Fruit fly (Drosophila melanogaster) whole organism, embryonic: Measurements from ENCODE around the gene Dred.

Experiments used
- Antp ChIP-seq: fragments of 200-800 bp; sonication (Bioruptor generic); optimal IDR thresholded peaks from 3 replicates; lab custom pipeline; 2016; ENCODE audit warnings: missing biosample characterization, missing genetic modification characterization
- CG10209 ChIP-seq: fragments of 200-800 bp; sonication (Bioruptor generic); optimal IDR thresholded peaks from 3 replicates; lab custom pipeline; 2017; ENCODE audit warnings: missing biosample characterization, mild to moderate bottlenecking, missing genetic modification characterization, missing genetic modification reagents
- CG11695 ChIP-seq: fragments of 200-800 bp; sonication (Bioruptor generic); IDR thresholded peaks from 3 replicates; pipeline ENCODE4 v1.3.6; 2022; ENCODE audit warnings: missing biosample characterization, missing genetic modification characterization
- CG12236 ChIP-seq: fragments of 200-800 bp; sonication (Bioruptor generic); optimal IDR thresholded peaks from 2 replicates; lab custom pipeline; 2016; ENCODE audit warnings: missing biosample characterization, missing genetic modification characterization
- CG12391 ChIP-seq: fragments of 200-800 bp; sonication (Bioruptor generic); optimal IDR thresholded peaks from 3 replicates; lab custom pipeline; 2018; ENCODE audit warnings: missing biosample characterization, mild to moderate bottlenecking, missing genetic modification characterization, moderate library complexity
- CG13424 ChIP-seq: fragments of 200-800 bp; sonication (Bioruptor generic); optimal IDR thresholded peaks from 2 replicates; lab custom pipeline; 2019; ENCODE audit warnings: missing biosample characterization, mild to moderate bottlenecking, missing genetic modification characterization, moderate library complexity
- CG13894 ChIP-seq: fragments of 200-800 bp; sonication (Bioruptor generic); optimal IDR thresholded peaks from 3 replicates; lab custom pipeline; 2018; ENCODE audit warnings: missing biosample characterization, mild to moderate bottlenecking, missing genetic modification characterization, moderate library complexity
- CG15601 ChIP-seq: fragments of 200-800 bp; sonication (Bioruptor generic); optimal IDR thresholded peaks from 3 replicates; lab custom pipeline; 2019; ENCODE audit warnings: missing biosample characterization, mild to moderate bottlenecking, missing genetic modification characterization, moderate library complexity
- CG16815 ChIP-seq: fragments of 200-800 bp; sonication (Bioruptor generic); optimal IDR thresholded peaks from 3 replicates; lab custom pipeline; 2017; ENCODE audit warnings: missing biosample characterization, mild to moderate bottlenecking, missing genetic modification characterization
- CG17829 ChIP-seq: fragments of 200-800 bp; optimal IDR thresholded peaks from 2 replicates; lab custom pipeline; 2019; ENCODE audit warnings: missing biosample characterization, mild to moderate bottlenecking, missing genetic modification characterization, moderate library complexity
- CG1792 ChIP-seq: fragments of 200-800 bp; sonication (Bioruptor generic); optimal IDR thresholded peaks from 2 replicates; lab custom pipeline; 2016; ENCODE audit warnings: missing biosample characterization, missing genetic modification characterization
- CG4404 ChIP-seq: fragments of 200-800 bp; sonication (Bioruptor generic); IDR thresholded peaks from 2 replicates; pipeline ENCODE4 v1.3.6; 2022; ENCODE audit warnings: missing biosample characterization, missing genetic modification characterization
- CG4424 ChIP-seq: fragments of 200-800 bp; sonication (Bioruptor generic); optimal IDR thresholded peaks from 3 replicates; lab custom pipeline; 2016; ENCODE audit warnings: missing biosample characterization, missing genetic modification characterization
- CG6689 ChIP-seq: fragments of 200-800 bp; sonication (Bioruptor generic); IDR thresholded peaks from 2 replicates; pipeline ENCODE4 v1.3.6; 2022; ENCODE audit warnings: missing biosample characterization, missing genetic modification characterization
- CG8359 ChIP-seq: fragments of 200-800 bp; sonication (Bioruptor generic); optimal IDR thresholded peaks from 2 replicates; lab custom pipeline; 2017; ENCODE audit warnings: missing biosample characterization, mild to moderate bottlenecking, missing genetic modification characterization, borderline replicate concordance
- CG8924 ChIP-seq: fragments of 200-800 bp; optimal IDR thresholded peaks from 3 replicates; lab custom pipeline; 2019; ENCODE audit warnings: missing biosample characterization, mild to moderate bottlenecking, missing genetic modification characterization, moderate library complexity
- CG9437 ChIP-seq: fragments of 200-800 bp; sonication (Bioruptor generic); optimal IDR thresholded peaks from 2 replicates; lab custom pipeline; 2018; ENCODE audit warnings: missing biosample characterization, mild to moderate bottlenecking, missing genetic modification characterization
- CG9932 ChIP-seq: fragments of 200-800 bp; sonication (Bioruptor generic); IDR thresholded peaks from 2 replicates; pipeline ENCODE4 v1.3.6; 2022; ENCODE audit warnings: missing biosample characterization, missing genetic modification characterization
- D19A ChIP-seq: fragments of 200-800 bp; optimal IDR thresholded peaks from 3 replicates; lab custom pipeline; 2019; ENCODE audit warnings: missing biosample characterization, mild to moderate bottlenecking, missing genetic modification characterization, moderate library complexity
- E2f1 ChIP-seq: fragments of 200-800 bp; sonication (Bioruptor generic); IDR thresholded peaks from 2 replicates; pipeline ENCODE4 v1.3.6; 2022; ENCODE audit warnings: missing biosample characterization, missing genetic modification characterization
- Nf-YB ChIP-seq: fragments of 200-800 bp; sonication (Bioruptor generic); optimal IDR thresholded peaks from 3 replicates; lab custom pipeline; 2019; ENCODE audit warnings: missing biosample characterization, mild to moderate bottlenecking, missing genetic modification characterization, moderate library complexity
- PHDP ChIP-seq: fragments of 200-800 bp; sonication (Bioruptor generic); optimal IDR thresholded peaks from 3 replicates; lab custom pipeline; 2018; ENCODE audit warnings: missing biosample characterization, mild to moderate bottlenecking, missing genetic modification characterization, moderate library complexity
- Ssrp ChIP-seq: fragments of 200-800 bp; sonication (Bioruptor generic); optimal IDR thresholded peaks from 2 replicates; lab custom pipeline; 2018; ENCODE audit warnings: missing biosample characterization, mild to moderate bottlenecking, missing genetic modification characterization, moderate library complexity
- Xbp1 ChIP-seq: fragments of 200-800 bp; sonication (Bioruptor generic); optimal IDR thresholded peaks from 3 replicates; lab custom pipeline; 2016; ENCODE audit warnings: missing biosample characterization, mild to moderate bottlenecking, missing genetic modification characterization
- bab2 ChIP-seq: fragments of 200-800 bp; sonication (Bioruptor generic); optimal IDR thresholded peaks from 2 replicates; lab custom pipeline; 2016; ENCODE audit warnings: missing biosample characterization, missing genetic modification characterization
- bsh ChIP-seq, 2 experiments: fragments of 200-800 bp; sonication (Bioruptor generic); optimal IDR thresholded peaks; 2 replicates each; lab custom pipeline; 2017 to 2018; ENCODE audit warnings: mild to moderate bottlenecking in 2 of 2, missing biosample characterization in 2 of 2, missing genetic modification characterization in 2 of 2, moderate library complexity in 1 of 2
- cas ChIP-seq: fragments of 200-800 bp; sonication (Bioruptor generic); IDR thresholded peaks from 2 replicates; pipeline ENCODE4 v1.3.6; 2022; ENCODE audit warnings: missing biosample characterization, missing genetic modification characterization
- chinmo ChIP-seq: fragments of 200-800 bp; sonication (Bioruptor generic); IDR thresholded peaks from 4 replicates; pipeline ENCODE4 v1.3.6; 2022; ENCODE audit warnings: missing biosample characterization, missing genetic modification characterization; ENCODE audit not compliant: partially characterized antibody
- gsb-n ChIP-seq: fragments of 200-800 bp; sonication (Bioruptor generic); optimal IDR thresholded peaks from 3 replicates; lab custom pipeline; 2018; ENCODE audit warnings: missing biosample characterization, mild to moderate bottlenecking, missing genetic modification characterization
- knrl ChIP-seq: fragments of 200-800 bp; sonication (Bioruptor generic); IDR thresholded peaks from 3 replicates; pipeline ENCODE4 v1.3.6; 2022; ENCODE audit warnings: missing biosample characterization, missing genetic modification characterization; ENCODE audit not compliant: partially characterized antibody
- lbe ChIP-seq: fragments of 200-800 bp; sonication (Bioruptor generic); optimal IDR thresholded peaks from 2 replicates; lab custom pipeline; 2016; ENCODE audit warnings: missing biosample characterization, mild to moderate bottlenecking, missing genetic modification characterization
- nom ChIP-seq: fragments of 200-800 bp; sonication (Bioruptor generic); optimal IDR thresholded peaks from 2 replicates; lab custom pipeline; 2017; ENCODE audit warnings: missing biosample characterization, missing genetic modification characterization, mild to moderate bottlenecking, moderate library complexity, missing genetic modification reagents
- rib ChIP-seq: fragments of 200-800 bp; sonication (Bioruptor generic); IDR thresholded peaks from 2 replicates; pipeline ENCODE4 v1.3.6; 2022; ENCODE audit warnings: missing biosample characterization, missing genetic modification characterization
- ro ChIP-seq: fragments of 200-800 bp; sonication (Bioruptor generic); IDR thresholded peaks from 2 replicates; pipeline ENCODE4 v1.3.6; 2022; ENCODE audit warnings: missing biosample characterization, missing genetic modification characterization
- sc ChIP-seq, 3 experiments: fragments of >200 bp in 2 of 3; fragments of 200-800 bp in 1 of 3; sonication (Bioruptor generic) in 1 of 3; optimal IDR thresholded peaks; 2 replicates in 2 of 3; 3 replicates in 1 of 3; lab custom pipeline; 2017; ENCODE audit warnings: mild to moderate bottlenecking in 1 of 3, missing biosample characterization in 1 of 3, missing genetic modification characterization in 1 of 3, missing genetic modification reagents in 1 of 3
- seq ChIP-seq: fragments of 200-800 bp; sonication (Bioruptor generic); IDR thresholded peaks from 2 replicates; pipeline ENCODE4 v1.3.6; 2022; ENCODE audit warnings: missing biosample characterization, missing genetic modification characterization
- sob ChIP-seq: fragments of 200-800 bp; sonication (Bioruptor generic); IDR thresholded peaks from 2 replicates; pipeline ENCODE4 v1.3.6; 2022; ENCODE audit warnings: missing biosample characterization, missing genetic modification characterization
- tio ChIP-seq: fragments of 200-800 bp; sonication (Bioruptor generic); optimal IDR thresholded peaks from 2 replicates; lab custom pipeline; 2017; ENCODE audit warnings: missing biosample characterization, missing genetic modification characterization, inconsistent platforms
- usp ChIP-seq: fragments of >200 bp; optimal IDR thresholded peaks from 2 replicates; lab custom pipeline; 2017; ENCODE audit warnings: missing biosample characterization, missing genetic modification characterization

Dred gene

dm6 chr3L:19557197-19557995 lies 13.4 kb upstream of the Dred start (continued):
- TF ChIP-seq CG1792 (GFP tag; lab: Kevin White, UChicago) (no peak), lbe (GFP tag; lab: Kevin White, UChicago) (peak; percentile 43), ro (GFP tag; lab: Robert Waterston, UW) (no peak), Nf-YB (peak; percentile 47), CG13894 (no peak), Antp (GFP tag; lab: Kevin White, UChicago) (no peak), PHDP (tag; lab: Kevin White, UChicago) (no peak), seq (GFP tag; lab: Robert Waterston, UW) (no peak), sob (GFP tag; lab: Robert Waterston, UW) (no peak), CG16815 (GFP tag; lab: Kevin White, UChicago) (peak; percentile 24), E2f1 (GFP tag; lab: Robert Waterston, UW) (no peak), tio (GFP tag; lab: Kevin White, UChicago) (peak; percentile 13), sc (optimal IDR thresholded peaks at IDR 0.05; lab: Kevin White, UChicago) (no peak), sc (GFP tag; optimal IDR thresholded peaks at IDR 0.05; lab: Kevin White, UChicago) (peak; percentile 45), bsh (GFP tag; optimal IDR thresholded peaks at IDR 0.05; lab: Kevin White, UChicago) (peak; percentile 21 to 44), CG9932 (no peak), nom (GFP tag; lab: Kevin White, UChicago) (peak; percentile 71), usp (GFP tag; lab: Kevin White, UChicago) (no peak), CG8359 (GFP tag; lab: Kevin White, UChicago) (no peak), rib (GFP tag; lab: Robert Waterston, UW) (no peak), CG8924 (peak; percentile 51), gsb-n (tag; lab: Kevin White, UChicago) (peak; percentile 58), CG12391 (tag; lab: Kevin White, UChicago) (peak; percentile 58), CG13424 (tag; lab: Kevin White, UChicago) (peak; percentile 11), CG9437 (GFP tag; lab: Kevin White, UChicago) (no peak), CG10209 (GFP tag; lab: Kevin White, UChicago) (peak; percentile 26), D19A (tag; lab: Kevin White, UChicago) (peak; percentile 38), CG4424 (no peak), chinmo (0 out of 4 replicates have a peak, but pooled peaks have one; percentile 63), CG15601 (peak; percentile 29), CG6689 (GFP tag; lab: Robert Waterston, UW) (0 out of 2 replicates have a peak, but pooled peaks have one; percentile 5), CG4404 (GFP tag; lab: Robert Waterston, UW) (peak; percentile 45), CG17829 (tag; lab: Kevin White, UChicago) (peak; percentile 64), CG11695 (no peak), CG12236 (GFP tag; lab: Kevin White, UChicago) (no peak), Xbp1 (GFP tag; lab: Kevin White, UChicago) (no peak), Ssrp (peak; percentile 37), bab2 (no peak), cas (GFP tag; lab: Robert Waterston, UW) (no peak), knrl (GFP tag; lab: Robert Waterston, UW) (no peak)
